Fruit fly (Drosophila melanogaster) whole organism, embryonic: ENCODE measurements around the gene CG42538.
A peak's percentile ranks its signal among the peaks of the same experiment; 100 is the strongest.

Experiments
- C15 ChIP-seq: fragments of 200-800 bp; sonication (Bioruptor generic); IDR thresholded peaks from 3 replicates; pipeline ENCODE4 v1.3.6; 2022; ENCODE audit warnings: missing biosample characterization, missing genetic modification characterization
- CG10147 ChIP-seq: fragments of 200-800 bp; sonication (Bioruptor generic); optimal IDR thresholded peaks from 2 replicates; lab custom pipeline; 2019; ENCODE audit warnings: missing biosample characterization, mild to moderate bottlenecking, missing genetic modification characterization, moderate library complexity
- CG10274 ChIP-seq: fragments of 200-800 bp; sonication (Bioruptor generic); optimal IDR thresholded peaks from 3 replicates; lab custom pipeline; 2017; ENCODE audit warnings: missing biosample characterization, mild to moderate bottlenecking, missing genetic modification characterization
- CG10543 ChIP-seq: fragments of 200-800 bp; sonication (Bioruptor generic); optimal IDR thresholded peaks from 3 replicates; lab custom pipeline; 2017; ENCODE audit warnings: missing biosample characterization, mild to moderate bottlenecking, missing genetic modification characterization, moderate library complexity
- CG10565 ChIP-seq: fragments of 200-800 bp; sonication (Bioruptor generic); optimal IDR thresholded peaks from 3 replicates; lab custom pipeline; 2016; ENCODE audit warnings: missing biosample characterization, mild to moderate bottlenecking, missing genetic modification characterization
- CG11560 ChIP-seq: fragments of 200-800 bp; sonication (Bioruptor generic); IDR thresholded peaks from 3 replicates; pipeline ENCODE4 v1.3.6; 2022; ENCODE audit warnings: missing biosample characterization, missing genetic modification characterization
- CG12155 ChIP-seq: fragments of 200-800 bp; sonication (Bioruptor generic); optimal IDR thresholded peaks from 3 replicates; lab custom pipeline; 2016; ENCODE audit warnings: missing biosample characterization, missing genetic modification characterization
- CG12236 ChIP-seq: fragments of 200-800 bp; sonication (Bioruptor generic); optimal IDR thresholded peaks from 2 replicates; lab custom pipeline; 2016; ENCODE audit warnings: missing biosample characterization, missing genetic modification characterization
- CG12744 ChIP-seq: fragments of 200-800 bp; sonication (Bioruptor generic); optimal IDR thresholded peaks from 2 replicates; lab custom pipeline; 2016; ENCODE audit warnings: missing biosample characterization, missing genetic modification characterization
- CG14441 ChIP-seq: fragments of 200-800 bp; sonication (Bioruptor generic); IDR thresholded peaks from 2 replicates; pipeline ENCODE4 v1.3.6; 2022; ENCODE audit warnings: missing biosample characterization, missing genetic modification characterization
- CG1529 ChIP-seq: fragments of 200-800 bp; sonication (Bioruptor generic); optimal IDR thresholded peaks from 3 replicates; lab custom pipeline; 2018; ENCODE audit warnings: missing biosample characterization, missing genetic modification characterization
- CG16779 ChIP-seq: fragments of 200-800 bp; sonication (Bioruptor generic); IDR thresholded peaks from 2 replicates; pipeline ENCODE4 v1.3.6; 2022; ENCODE audit warnings: missing biosample characterization, missing genetic modification characterization
- CG16815 ChIP-seq: fragments of 200-800 bp; sonication (Bioruptor generic); optimal IDR thresholded peaks from 3 replicates; lab custom pipeline; 2017; ENCODE audit warnings: missing biosample characterization, mild to moderate bottlenecking, missing genetic modification characterization
- CG17361 ChIP-seq: fragments of 200-800 bp; sonication (Bioruptor generic); IDR thresholded peaks from 3 replicates; pipeline ENCODE4 v1.3.6; 2022; ENCODE audit warnings: missing biosample characterization, missing genetic modification characterization
- CG17568 ChIP-seq: fragments of 200-800 bp; sonication (Bioruptor generic); optimal IDR thresholded peaks from 2 replicates; lab custom pipeline; 2018; ENCODE audit warnings: missing biosample characterization, mild to moderate bottlenecking, missing genetic modification characterization, moderate library complexity
- CG1832 ChIP-seq: fragments of 200-800 bp; sonication (Bioruptor generic); optimal IDR thresholded peaks from 2 replicates; lab custom pipeline; 2017; ENCODE audit warnings: missing biosample characterization, mild to moderate bottlenecking, missing genetic modification characterization, inconsistent platforms
- CG30020 ChIP-seq: fragments of 200-800 bp; optimal IDR thresholded peaks from 2 replicates; lab custom pipeline; 2019; ENCODE audit warnings: missing biosample characterization, mild to moderate bottlenecking, missing genetic modification characterization, moderate library complexity
- CG31441 ChIP-seq: fragments of 200-800 bp; sonication (Bioruptor generic); IDR thresholded peaks from 2 replicates; pipeline ENCODE4 v1.3.6; 2022; ENCODE audit warnings: missing biosample characterization, missing genetic modification characterization
- CG32767 ChIP-seq: fragments of 200-800 bp; sonication (Bioruptor generic); IDR thresholded peaks from 2 replicates; pipeline ENCODE4 v1.3.6; 2022; ENCODE audit warnings: missing biosample characterization, missing genetic modification characterization
- CG6765 ChIP-seq: fragments of 200-800 bp; sonication (Bioruptor generic); optimal IDR thresholded peaks from 3 replicates; lab custom pipeline; 2017; ENCODE audit warnings: missing biosample characterization, mild to moderate bottlenecking, missing genetic modification characterization
- CG6813 ChIP-seq: fragments of 200-800 bp; sonication (Bioruptor generic); optimal IDR thresholded peaks from 2 replicates; lab custom pipeline; 2017; ENCODE audit warnings: missing biosample characterization, missing genetic modification characterization, mild to moderate bottlenecking, moderate library complexity, missing genetic modification reagents
- CG8359 ChIP-seq: fragments of 200-800 bp; sonication (Bioruptor generic); optimal IDR thresholded peaks from 2 replicates; lab custom pipeline; 2017; ENCODE audit warnings: missing biosample characterization, mild to moderate bottlenecking, missing genetic modification characterization, borderline replicate concordance
- Dfd ChIP-seq, 2 experiments: fragments of >200 bp; optimal IDR thresholded peaks; 2 replicates each; lab custom pipeline; 2017; ENCODE audit warnings: missing biosample characterization in 2 of 2, missing genetic modification characterization in 2 of 2
- E2f1 ChIP-seq: fragments of 200-800 bp; sonication (Bioruptor generic); IDR thresholded peaks from 2 replicates; pipeline ENCODE4 v1.3.6; 2022; ENCODE audit warnings: missing biosample characterization, missing genetic modification characterization
- GATAe ChIP-seq: fragments of 200-800 bp; sonication (Bioruptor generic); conservative IDR thresholded peaks from 2 replicates; pipeline ENCODE4 v1.3.6; 2022; ENCODE audit warnings: missing biosample characterization, missing genetic modification characterization
- H2.0 ChIP-seq: fragments of 200-800 bp; sonication (Bioruptor generic); IDR thresholded peaks from 2 replicates; pipeline ENCODE4 v1.3.6; 2022; ENCODE audit warnings: missing biosample characterization, missing genetic modification characterization
- HHEX ChIP-seq: fragments of 200-800 bp; sonication (Bioruptor generic); optimal IDR thresholded peaks from 3 replicates; lab custom pipeline; 2017; ENCODE audit warnings: missing biosample characterization, mild to moderate bottlenecking, missing genetic modification characterization, missing genetic modification reagents
- Lim3 ChIP-seq: fragments of 200-800 bp; sonication (Bioruptor generic); IDR thresholded peaks from 2 replicates; pipeline ENCODE4 v1.3.6; 2022; ENCODE audit warnings: missing biosample characterization, missing genetic modification characterization
- Mad ChIP-seq: fragments of 200-800 bp; sonication (Bioruptor generic); optimal IDR thresholded peaks from 2 replicates; lab custom pipeline; 2016; ENCODE audit warnings: missing biosample characterization, missing genetic modification characterization
- Myb ChIP-seq: fragments of 200-800 bp; sonication (Bioruptor generic); optimal IDR thresholded peaks from 2 replicates; lab custom pipeline; 2016; ENCODE audit warnings: missing biosample characterization, missing genetic modification characterization
- NC2β ChIP-seq: fragments of 200-800 bp; sonication (Bioruptor generic); optimal IDR thresholded peaks from 2 replicates; lab custom pipeline; 2016; ENCODE audit warnings: missing biosample characterization, missing genetic modification characterization
- NFAT ChIP-seq: fragments of 200-800 bp; sonication (Bioruptor generic); IDR thresholded peaks from 2 replicates; pipeline ENCODE4 v1.3.6; 2022; ENCODE audit warnings: missing biosample characterization, missing genetic modification characterization
- Sin3A ChIP-seq: fragments of >200 bp; optimal IDR thresholded peaks from 2 replicates; lab custom pipeline; 2018
- Spps ChIP-seq: fragments of 200-800 bp; sonication (Bioruptor generic); optimal IDR thresholded peaks from 2 replicates; lab custom pipeline; 2018; ENCODE audit warnings: missing biosample characterization, mild to moderate bottlenecking, missing genetic modification characterization
- ase ChIP-seq: fragments of 200-800 bp; sonication (Bioruptor generic); IDR thresholded peaks from 3 replicates; pipeline ENCODE4 v1.3.6; 2022; ENCODE audit warnings: missing biosample characterization, missing genetic modification characterization
- bab2 ChIP-seq: fragments of 200-800 bp; sonication (Bioruptor generic); optimal IDR thresholded peaks from 2 replicates; lab custom pipeline; 2016; ENCODE audit warnings: missing biosample characterization, missing genetic modification characterization
- chn ChIP-seq: fragments of 200-800 bp; sonication (Bioruptor generic); optimal IDR thresholded peaks from 2 replicates; lab custom pipeline; 2016; ENCODE audit warnings: missing biosample characterization, missing genetic modification characterization
- ci ChIP-seq: fragments of 200-800 bp; sonication (Bioruptor generic); IDR thresholded peaks from 3 replicates; pipeline ENCODE4 v1.3.6; 2022; ENCODE audit warnings: missing biosample characterization, missing genetic modification characterization
- corto ChIP-seq: fragments of 200-800 bp; sonication (Bioruptor generic); optimal IDR thresholded peaks from 2 replicates; lab custom pipeline; 2016; ENCODE audit warnings: missing biosample characterization, mild to moderate bottlenecking, missing genetic modification characterization, moderate library complexity
- crc ChIP-seq: fragments of 200-800 bp; sonication (Bioruptor generic); optimal IDR thresholded peaks from 2 replicates; lab custom pipeline; 2016; ENCODE audit warnings: missing biosample characterization, missing genetic modification characterization
- ewg ChIP-seq: fragments of 200-800 bp; sonication (Bioruptor generic); optimal IDR thresholded peaks from 3 replicates; lab custom pipeline; 2017; ENCODE audit warnings: mild to moderate bottlenecking, missing biosample characterization, missing genetic modification reagents, missing genetic modification characterization
- fd64A ChIP-seq: fragments of 200-800 bp; sonication (Bioruptor generic); optimal IDR thresholded peaks from 3 replicates; lab custom pipeline; 2018; ENCODE audit warnings: missing biosample characterization, mild to moderate bottlenecking, missing genetic modification characterization
- gsb-n ChIP-seq: fragments of 200-800 bp; sonication (Bioruptor generic); optimal IDR thresholded peaks from 3 replicates; lab custom pipeline; 2018; ENCODE audit warnings: missing biosample characterization, mild to moderate bottlenecking, missing genetic modification characterization
- hbn ChIP-seq: fragments of 200-800 bp; sonication (Bioruptor generic); IDR thresholded peaks from 2 replicates; pipeline ENCODE4 v1.3.6; 2022; ENCODE audit warnings: missing biosample characterization, missing genetic modification characterization; ENCODE audit not compliant: partially characterized antibody
- jing ChIP-seq: fragments of 200-800 bp; sonication (Bioruptor generic); optimal IDR thresholded peaks from 2 replicates; lab custom pipeline; 2018; ENCODE audit warnings: missing biosample characterization, mild to moderate bottlenecking, missing genetic modification characterization
- jumu ChIP-seq: fragments of 200-800 bp; sonication (Bioruptor generic); optimal IDR thresholded peaks from 3 replicates; lab custom pipeline; 2016; ENCODE audit warnings: missing biosample characterization, missing genetic modification characterization
- otp ChIP-seq: fragments of 200-800 bp; sonication (Bioruptor generic); IDR thresholded peaks from 3 replicates; pipeline ENCODE4, ENCODE4 v1.3.6; 2022; ENCODE audit warnings: missing biosample characterization, missing genetic modification characterization
- repo ChIP-seq: fragments of 200-800 bp; sonication (Bioruptor generic); optimal IDR thresholded peaks from 2 replicates; lab custom pipeline; 2016; ENCODE audit warnings: missing biosample characterization, missing genetic modification characterization
- slou ChIP-seq: fragments of 200-800 bp; sonication (Bioruptor generic); optimal IDR thresholded peaks from 3 replicates; lab custom pipeline; 2016; ENCODE audit warnings: missing biosample characterization, missing genetic modification characterization
- vnd ChIP-seq: fragments of 200-800 bp; sonication (Bioruptor generic); IDR thresholded peaks from 3 replicates; pipeline ENCODE4 v1.3.6; 2022; ENCODE audit warnings: missing biosample characterization, missing genetic modification characterization; ENCODE audit not compliant: partially characterized antibody

Gene CG42538

dm6 chr3L:16026065-16026789, 8.1 kb upstream of the CG42538 start (continued):
- TF ChIP-seq ci (GFP tag; lab: Robert Waterston, UW) (peak; percentile 87), C15 (peak; percentile 11; the same call in 1 of the 3 replicates), NC2β (GFP tag; lab: Kevin White, UChicago) (peak; percentile 72), CG12744 (GFP tag; lab: Kevin White, UChicago) (peak; percentile 67), CG12236 (GFP tag; lab: Kevin White, UChicago) (peak; percentile 74), Lim3 (GFP tag; lab: Robert Waterston, UW) (no peak), slou (GFP tag; lab: Kevin White, UChicago) (peak; percentile 26), Mad (GFP tag; lab: Kevin White, UChicago) (peak; percentile 0), CG10565 (peak; percentile 5), H2.0 (GFP tag; lab: Robert Waterston, UW) (no peak), repo (GFP tag; lab: Kevin White, UChicago) (peak; percentile 56), CG1832 (GFP tag; lab: Kevin White, UChicago) (peak; percentile 54), jumu (GFP tag; lab: Kevin White, UChicago) (peak; percentile 63), vnd (GFP tag; lab: Robert Waterston, UW) (no peak), CG16779 (0 out of 2 replicates have a peak, but pooled peaks have one; percentile 22), fd64A (GFP tag; lab: Kevin White, UChicago) (peak; percentile 91), Sin3A (lab: Kevin White, UChicago) (no peak), CG10147 (GFP tag; lab: Kevin White, UChicago) (no peak), CG14441 (GFP tag; lab: Robert Waterston, UW) (peak; percentile 6; the same call in 1 of the 2 replicates), CG11560 (tag; lab: Robert Waterston, UW) (no peak), chn (GFP tag; lab: Kevin White, UChicago) (peak; percentile 11), hbn (no peak), ewg (GFP tag; lab: Kevin White, UChicago) (peak; percentile 50), CG12155 (GFP tag; lab: Kevin White, UChicago) (no peak), gsb-n (peak; percentile 55), CG31441 (GFP tag; lab: Robert Waterston, UW) (peak; percentile 48), HHEX (peak; percentile 75), ase (GFP tag; lab: Robert Waterston, UW) (no peak), CG6813 (GFP tag; lab: Kevin White, UChicago) (peak; percentile 79), CG17568 (GFP tag; lab: Kevin White, UChicago) (peak; percentile 77), Myb (GFP tag; lab: Kevin White, UChicago) (peak; percentile 38), CG1529 (peak; percentile 79), otp (GFP tag; lab: Robert Waterston, UW) (peak; percentile 80; the same call in 1 of the 3 replicates), GATAe (GFP tag; lab: Robert Waterston, UW) (no peak), CG32767 (GFP tag; lab: Robert Waterston, UW) (peak; percentile 47; the same call in 1 of the 2 replicates), CG10543 (GFP tag; lab: Kevin White, UChicago) (peak; percentile 87), crc (GFP tag; lab: Kevin White, UChicago) (no peak), CG10274 (GFP tag; lab: Kevin White, UChicago) (peak; percentile 4), CG8359 (GFP tag; lab: Kevin White, UChicago) (peak; percentile 56), Dfd (GFP tag; optimal IDR thresholded peaks at IDR 0.05; lab: Kevin White, UChicago) (no peak), CG17361 (GFP tag; lab: Robert Waterston, UW) (peak; percentile 35; the same call in 1 of the 3 replicates), jing (no peak), NFAT (GFP tag; lab: Robert Waterston, UW) (0 out of 2 replicates have a peak, but pooled peaks have one; percentile 14), E2f1 (GFP tag; lab: Robert Waterston, UW) (peak; percentile 64; the same call in 1 of the 2 replicates), CG30020 (tag; lab: Kevin White, UChicago) (no peak), CG16815 (GFP tag; lab: Kevin White, UChicago) (no peak), CG6765 (peak; percentile 31), bab2 (GFP tag; lab: Kevin White, UChicago) (peak; percentile 81), corto (no peak), Spps (tag; lab: Kevin White, UChicago) (peak; percentile 72)
